Fruit fly (Drosophila melanogaster): ENCODE data around the gene gudu.

Gene gudu

dm6 chr2L:7427067-7427785 is 38.9 kb downstream of the gudu start (continued):
- TF ChIP-seq inv (GFP tag; IDR thresholded peaks at IDR 0.05; ENCODE audit: partially characterized antibody) = peak; percentile 7; the same call in 1 of the 2 replicates
- no peak for TF ChIP-seq Hr3 (GFP tag; optimal IDR thresholded peaks at IDR 0.05)
- TF ChIP-seq CG13775 (GFP tag; optimal IDR thresholded peaks at IDR 0.05) = no peak
- peak; percentile 81 for TF ChIP-seq CG12769 (tag; optimal IDR thresholded peaks at IDR 0.05)
- TF ChIP-seq al (GFP tag; IDR thresholded peaks at IDR 0.05) = no peak
- TF ChIP-seq CG4617 (GFP tag; optimal IDR thresholded peaks at IDR 0.05; ENCODE audit: borderline replicate concordance) = peak; percentile 21
- peak; percentile 33 for TF ChIP-seq kni (GFP tag; optimal IDR thresholded peaks at IDR 0.05)
- peak; percentile 59 for TF ChIP-seq CG6813 (GFP tag; optimal IDR thresholded peaks at IDR 0.05)
- no peak for TF ChIP-seq trem (tag; optimal IDR thresholded peaks at IDR 0.05)
- peak; percentile 43 for TF ChIP-seq lab (GFP tag; optimal IDR thresholded peaks at IDR 0.05)
- TF ChIP-seq sug (tag; optimal IDR thresholded peaks at IDR 0.05) = peak; percentile 65
- TF ChIP-seq CG2875 (GFP tag; optimal IDR thresholded peaks at IDR 0.05) = no peak
- TF ChIP-seq pan (optimal IDR thresholded peaks at IDR 0.05) = no peak
- no peak for TF ChIP-seq pan (GFP tag; optimal IDR thresholded peaks at IDR 0.05 in 1 of 2, IDR thresholded peaks at IDR 0.05 in 1 of 2)
- peak in 1 of 2 experiments; percentile 9 for TF ChIP-seq Eip74EF (GFP tag; optimal IDR thresholded peaks at IDR 0.05)
- no peak for TF ChIP-seq fu2 (GFP tag; optimal IDR thresholded peaks at IDR 0.05)
- peak; percentile 63 for TF ChIP-seq ERR (GFP tag; optimal IDR thresholded peaks at IDR 0.05)
- no peak for TF ChIP-seq CG3065 (GFP tag; optimal IDR thresholded peaks at IDR 0.05)
- peak; percentile 57 for TF ChIP-seq cg (GFP tag; optimal IDR thresholded peaks at IDR 0.05)
- TF ChIP-seq ci (GFP tag; IDR thresholded peaks at IDR 0.05) = peak; percentile 48; the same call in 2 of the 3 replicates
- no peak for TF ChIP-seq sens (GFP tag)
- peak; percentile 56; the same call in 1 of the 2 replicates for TF ChIP-seq chm (GFP tag; IDR thresholded peaks at IDR 0.05)
- TF ChIP-seq esg (GFP tag; conservative IDR thresholded peaks at IDR 0.05) = no peak
- peak; percentile 65 for TF ChIP-seq MESR4 (GFP tag; optimal IDR thresholded peaks at IDR 0.05)
- TF ChIP-seq Mrtf (GFP tag; IDR thresholded peaks at IDR 0.05) = no peak
- peak; percentile 14 for TF ChIP-seq Hand (GFP tag; optimal IDR thresholded peaks at IDR 0.05)
- no peak for TF ChIP-seq CG8944 (GFP tag; optimal IDR thresholded peaks at IDR 0.05)
- no peak for TF ChIP-seq CG18476 (GFP tag; optimal IDR thresholded peaks at IDR 0.05)
- TF ChIP-seq gce (GFP tag; IDR thresholded peaks at IDR 0.05) = no peak
- TF ChIP-seq PHDP (tag; optimal IDR thresholded peaks at IDR 0.05) = peak; percentile 13
- TF ChIP-seq aop (GFP tag; IDR thresholded peaks at IDR 0.05) = no peak
- no peak for TF ChIP-seq HLH4C (GFP tag; IDR thresholded peaks at IDR 0.05; ENCODE audit: partially characterized antibody)
- TF ChIP-seq crp (GFP tag; optimal IDR thresholded peaks at IDR 0.05) = peak in 1 of 2 experiments; percentile 29
- TF ChIP-seq Pdp1 (GFP tag; optimal IDR thresholded peaks at IDR 0.05) = peak in 1 of 2 experiments; percentile 99
- TF ChIP-seq CG18599 (GFP tag; optimal IDR thresholded peaks at IDR 0.05) = peak; percentile 26
- TF ChIP-seq CG6854 (GFP tag; optimal IDR thresholded peaks at IDR 0.05) = peak; percentile 0
- no peak for TF ChIP-seq Ada2b (GFP tag; IDR thresholded peaks at IDR 0.05)
- no peak for TF ChIP-seq CG13624 (GFP tag; optimal IDR thresholded peaks at IDR 0.05)
- TF ChIP-seq unc-4 (GFP tag; IDR thresholded peaks at IDR 0.05; ENCODE audit: partially characterized antibody) = no peak
- TF ChIP-seq Dad (GFP tag; optimal IDR thresholded peaks at IDR 0.05) = no peak
- 0 out of 2 replicates have a peak, but pooled peaks have one; percentile 4 for TF ChIP-seq CG17328 (GFP tag; IDR thresholded peaks at IDR 0.05)
- peak; percentile 85 for TF ChIP-seq CG34376 (GFP tag; optimal IDR thresholded peaks at IDR 0.05)
- peak; percentile 83 for TF ChIP-seq CTCF (GFP tag; optimal IDR thresholded peaks at IDR 0.05)
- TF ChIP-seq CG12659 (GFP tag; optimal IDR thresholded peaks at IDR 0.05) = no peak
- peak; percentile 75 for TF ChIP-seq cwo (GFP tag; optimal IDR thresholded peaks at IDR 0.05)
- TF ChIP-seq ftz-f1 (GFP tag; optimal IDR thresholded peaks at IDR 0.05) = peak; percentile 87
- no peak for TF ChIP-seq ATbp (GFP tag; optimal IDR thresholded peaks at IDR 0.05)

Measured in whole organism, embryonic.